Worm (Caenorhabditis elegans) whole organism, early embryonic: Measurements from ENCODE around the gene rha-2.

Experiments
- B0310.2 ChIP-seq: sonication (generic microtip); optimal IDR thresholded peaks from 2 replicates; lab custom pipeline; 2016; ENCODE audit warnings: mild to moderate bottlenecking, missing genetic modification characterization, missing compliant biosample characterization
- F13C5.2 ChIP-seq: sonication (generic microtip); optimal IDR thresholded peaks from 2 replicates; lab custom pipeline; 2017; ENCODE audit warnings: mild to moderate bottlenecking, missing genetic modification characterization, inconsistent platforms, missing compliant biosample characterization
- aly-1 ChIP-seq: sonication (generic microtip); optimal IDR thresholded peaks from 2 replicates; lab custom pipeline; 2016; ENCODE audit warnings: missing genetic modification characterization, missing compliant biosample characterization
- ama-1 ChIP-seq: fragments of 150-350 bp; optimal IDR thresholded peaks from 2 replicates; lab custom pipeline; 2014
- ceh-13 ChIP-seq: fragments of 200-800 bp; sonication (Bioruptor generic); optimal IDR thresholded peaks from 2 replicates; lab custom pipeline; 2018; ENCODE audit warnings: mild to moderate bottlenecking, missing genetic modification characterization, missing compliant biosample characterization
- ceh-36 ChIP-seq: sonication (generic microtip); optimal IDR thresholded peaks from 2 replicates; lab custom pipeline; 2016; ENCODE audit warnings: missing genetic modification characterization, inconsistent platforms, missing compliant biosample characterization
- flt-1 ChIP-seq: fragments of 200-800 bp; sonication (Bioruptor generic); IDR thresholded peaks from 2 replicates; pipeline ENCODE4 v1.3.6; 2022; ENCODE audit warnings: missing genetic modification characterization, missing compliant biosample characterization
- hmbx-1 ChIP-seq: sonication (generic microtip); optimal IDR thresholded peaks from 2 replicates; lab custom pipeline; 2016; ENCODE audit warnings: mild to moderate bottlenecking, missing genetic modification characterization, missing compliant biosample characterization
- hmg-4 ChIP-seq: fragments of 200-800 bp; sonication (Bioruptor generic); optimal IDR thresholded peaks from 2 replicates; lab custom pipeline; 2018; ENCODE audit warnings: mild to moderate bottlenecking, missing genetic modification characterization, missing compliant biosample characterization
- hnd-1 ChIP-seq: sonication (generic microtip); optimal IDR thresholded peaks from 2 replicates; lab custom pipeline; 2016; ENCODE audit warnings: missing genetic modification characterization, missing compliant biosample characterization
- pes-1 ChIP-seq: fragments of 200-800 bp; sonication (Bioruptor generic); IDR thresholded peaks from 2 replicates; pipeline ENCODE4 v1.3.6; 2022; ENCODE audit warnings: missing genetic modification reagents, missing genetic modification characterization, missing compliant biosample characterization
- scrt-1 ChIP-seq: fragments of 200-800 bp; sonication (Bioruptor generic); IDR thresholded peaks from 2 replicates; pipeline ENCODE4 v1.3.6; 2022; ENCODE audit warnings: missing genetic modification characterization, missing compliant biosample characterization
- sea-1 ChIP-seq: fragments of 200-800 bp; sonication (Bioruptor generic); conservative IDR thresholded peaks from 2 replicates; pipeline ENCODE4 v1.3.6; 2022; ENCODE audit warnings: missing genetic modification characterization, missing compliant biosample characterization
- tbx-11 ChIP-seq: fragments of 200-800 bp; sonication (Bioruptor generic); IDR thresholded peaks from 2 replicates; pipeline ENCODE4 v1.3.6; 2022; ENCODE audit warnings: missing genetic modification characterization, missing compliant biosample characterization
- tbx-37 ChIP-seq: fragments of 200-800 bp; sonication (Bioruptor generic); conservative IDR thresholded peaks from 2 replicates; pipeline ENCODE4 v1.3.6; 2022; ENCODE audit warnings: missing genetic modification reagents, missing genetic modification characterization, missing compliant biosample characterization
- tra-4 ChIP-seq: sonication (generic microtip); optimal IDR thresholded peaks from 2 replicates; lab custom pipeline; 2017; ENCODE audit warnings: missing genetic modification characterization, missing compliant biosample characterization

rha-2 gene

DNA sequence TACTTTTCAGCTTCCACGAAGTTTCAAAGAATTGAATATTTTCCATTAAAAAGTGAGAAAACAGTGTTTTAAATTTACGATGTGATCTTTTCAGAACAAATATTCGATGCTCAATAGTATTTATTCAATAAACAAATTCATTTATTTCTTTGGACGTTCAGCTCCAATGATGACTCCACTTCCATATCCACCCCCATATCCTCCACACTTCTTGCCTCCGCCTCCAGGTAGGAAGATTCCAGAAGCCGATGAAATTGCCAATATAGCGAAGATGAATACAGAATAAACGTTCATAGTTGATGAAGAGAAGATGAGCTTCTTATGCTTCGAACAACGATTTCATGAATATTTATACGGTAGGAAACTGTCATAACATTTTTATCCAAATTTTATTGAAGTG, 25.2 kb downstream of the rha-2 start, which contains the start of gene fip-3:
TSS of gene fip-3 (minus strand) at position 294 of the 400 bp plus-strand sequence.
- TF ChIP-seq ama-1 (lab: Kevin White, UChicago) (no peak), tbx-11 (GFP tag; lab: Robert Waterston, UW) (no peak), F13C5.2 (tag; lab: Kevin White, UChicago) (no peak), sea-1 (GFP tag; lab: Robert Waterston, UW) (no peak), hnd-1 (no peak)

DNA sequence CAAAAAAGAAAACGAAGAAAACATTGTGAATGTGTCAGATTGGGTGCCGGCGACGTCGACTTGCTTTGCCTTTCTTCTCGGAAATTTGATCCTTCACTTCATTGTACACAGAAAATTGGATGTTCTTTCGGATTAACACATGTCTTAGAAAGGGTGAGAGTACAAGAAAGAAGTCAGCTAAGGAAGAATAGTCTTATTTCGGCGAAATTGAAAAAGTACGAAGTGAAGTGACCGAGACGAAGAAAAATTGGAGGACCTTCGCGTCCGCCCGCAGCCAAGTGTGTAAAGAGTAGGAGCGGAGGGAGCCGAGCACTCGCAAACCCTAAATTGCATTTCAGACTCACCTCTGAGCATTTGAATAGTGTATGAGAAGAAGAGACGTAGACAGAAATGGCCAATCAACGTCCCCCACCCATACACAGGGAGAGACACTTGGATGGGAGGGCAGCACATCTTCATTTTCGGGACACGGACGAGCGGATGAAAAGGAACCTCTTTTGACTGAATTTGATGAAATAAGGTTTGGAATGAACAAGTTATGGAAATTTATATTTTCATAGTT, 25.7 kb downstream of the rha-2 start, which contains the start of gene glr-1:
TSS of gene glr-1 (minus strand) at position 51 of the 562 bp plus-strand sequence.
- no peak for TF ChIP-seq hnd-1
- no peak for TF ChIP-seq sea-1 (GFP tag; lab: Robert Waterston, UW)
- no peak for TF ChIP-seq aly-1 (tag; lab: Kevin White, UChicago)
- TF ChIP-seq hmbx-1 (tag; lab: Kevin White, UChicago) = no peak
- no peak for TF ChIP-seq flt-1 (GFP tag; lab: Robert Waterston, UW)
- no peak for TF ChIP-seq hmg-4
- no peak for TF ChIP-seq scrt-1
- no peak for TF ChIP-seq ceh-13 (GFP tag; lab: Kevin White, UChicago)
- no peak for TF ChIP-seq ama-1 (lab: Kevin White, UChicago)
- no peak for TF ChIP-seq tra-4 (tag; lab: Kevin White, UChicago)
- no peak for TF ChIP-seq B0310.2
- no peak for TF ChIP-seq F13C5.2 (tag; lab: Kevin White, UChicago)

DNA sequence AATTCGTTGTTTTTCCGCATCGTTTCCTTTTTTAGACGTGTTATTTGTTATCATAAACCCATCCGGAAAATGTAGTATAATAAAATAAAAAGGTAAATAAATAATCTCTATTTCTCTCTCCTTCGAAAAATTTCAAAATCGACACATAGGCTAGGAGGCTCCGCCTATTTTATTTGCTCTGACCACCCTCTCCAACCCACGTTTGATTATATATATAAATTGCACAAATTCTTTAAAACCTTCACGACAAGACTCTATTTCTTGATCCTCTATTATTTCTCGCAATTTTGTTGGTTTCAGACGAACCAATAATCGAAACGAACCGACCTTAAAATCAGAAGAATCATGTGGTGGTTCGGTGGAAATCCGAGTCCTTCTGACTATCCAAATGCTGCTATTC, 33.6 kb downstream of the rha-2 start, which contains the start of gene doxa-1:
TSS of gene doxa-1 (plus strand) at position 301 of the 400 bp plus-strand sequence.
- no peak for TF ChIP-seq sea-1 (GFP tag; lab: Robert Waterston, UW)
- TF ChIP-seq ceh-36 (tag; lab: Kevin White, UChicago) = no peak
- no peak for TF ChIP-seq ama-1 (lab: Kevin White, UChicago)
- TF ChIP-seq F13C5.2 (tag; lab: Kevin White, UChicago) = no peak
- no peak for TF ChIP-seq flt-1 (GFP tag; lab: Robert Waterston, UW)
- TF ChIP-seq hmg-4 = no peak

DNA sequence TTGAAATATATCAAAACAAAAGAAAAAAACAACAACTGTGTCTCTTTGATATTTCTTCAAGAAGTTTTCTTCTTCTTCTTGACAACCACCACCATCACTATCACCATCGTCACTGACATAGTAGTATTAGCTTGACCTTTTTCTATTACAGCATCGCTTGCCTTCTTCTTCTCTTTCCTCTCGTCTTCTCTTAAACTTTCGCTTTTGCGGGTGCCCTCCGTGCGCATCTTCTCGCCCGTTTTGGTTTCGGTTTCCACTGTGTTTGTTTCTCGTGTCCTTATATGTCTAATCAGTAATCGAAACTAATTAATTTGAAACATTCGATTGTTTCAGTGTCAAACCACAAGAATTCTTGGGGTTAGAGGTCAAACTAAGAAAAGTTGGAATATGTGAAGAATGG, 35.0 kb downstream of the rha-2 start:
- TF ChIP-seq B0310.2 = no peak

DNA sequence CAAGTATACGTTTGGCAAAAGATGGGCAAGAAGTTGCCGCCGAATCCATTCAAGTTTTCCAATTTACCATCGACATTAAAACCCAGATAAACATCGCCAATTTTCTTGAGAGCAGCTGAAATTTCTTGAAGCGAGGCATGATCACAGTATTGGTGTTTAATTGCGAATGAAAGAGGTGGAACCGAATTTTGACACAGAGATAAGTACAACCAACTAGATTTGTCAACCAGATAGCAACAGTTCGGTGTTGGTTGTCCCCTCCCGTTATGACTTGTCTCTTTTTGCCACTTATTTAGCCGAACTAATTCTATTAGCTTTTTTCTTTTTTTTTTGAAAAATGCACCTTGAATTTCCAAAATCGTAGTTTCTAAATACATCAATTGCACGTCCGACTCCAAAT, 36.0 kb downstream of the rha-2 start:
- no peak for TF ChIP-seq ama-1 (lab: Kevin White, UChicago)
- TF ChIP-seq aly-1 (tag; lab: Kevin White, UChicago) = no peak
- TF ChIP-seq F13C5.2 (tag; lab: Kevin White, UChicago) = no peak

DNA sequence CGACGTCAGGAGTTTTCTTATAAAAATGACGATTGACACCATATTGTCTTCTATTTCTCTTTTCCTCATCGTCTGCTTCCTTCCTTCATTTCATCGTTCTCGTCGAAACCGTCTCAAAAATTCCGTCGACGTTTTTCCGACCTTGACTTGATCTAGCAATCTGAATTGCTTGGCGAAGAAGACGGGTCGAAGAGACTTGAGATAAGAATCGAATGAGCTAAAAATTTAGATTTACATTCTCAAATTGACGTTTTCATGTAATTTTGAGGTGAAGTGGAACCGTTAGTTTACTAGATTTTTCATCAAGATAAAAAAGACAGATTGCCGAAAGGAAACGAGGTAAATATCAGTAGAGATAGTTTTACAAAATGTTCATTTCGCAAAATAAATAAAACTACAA, 36.8 kb downstream of the rha-2 start:
- TF ChIP-seq flt-1 (GFP tag; lab: Robert Waterston, UW) (no peak), ama-1 (lab: Kevin White, UChicago) (no peak), tbx-11 (GFP tag; lab: Robert Waterston, UW) (no peak)

DNA sequence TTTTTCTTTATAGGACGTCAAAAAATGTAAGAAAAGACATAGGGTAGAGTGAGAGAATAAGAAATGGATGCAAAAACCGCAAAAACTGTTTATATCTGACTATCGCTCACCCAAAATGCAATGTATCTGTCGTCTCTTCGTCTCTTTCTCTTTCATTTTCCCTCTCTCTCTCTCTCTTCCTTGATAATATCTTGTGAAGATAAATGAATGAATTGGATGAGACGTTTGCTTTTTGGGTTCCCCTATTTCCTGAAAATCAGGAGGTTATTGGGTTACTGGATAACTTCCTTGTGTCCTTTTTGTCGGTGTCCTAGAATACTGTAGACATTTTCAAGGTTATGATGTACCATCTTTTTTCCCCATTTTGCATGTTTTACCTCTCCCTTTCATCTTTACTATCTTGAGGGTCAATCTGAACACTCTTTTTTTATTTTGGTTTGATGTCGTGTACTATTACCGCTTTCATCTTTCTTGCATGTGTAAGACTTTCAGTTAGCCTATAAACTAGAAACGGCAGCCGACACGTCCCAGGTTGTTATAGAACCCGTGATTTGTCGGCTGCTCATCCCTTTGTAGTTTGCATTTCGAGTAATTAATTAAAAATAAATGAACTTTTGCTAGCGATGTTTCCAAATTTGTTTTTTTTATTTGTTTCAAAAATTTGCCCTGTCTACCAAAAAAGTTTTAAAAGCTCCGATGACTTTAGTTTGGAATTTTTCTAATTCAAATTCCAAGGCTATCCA, 38.8 kb downstream of the rha-2 start:
- TF ChIP-seq ceh-13 (GFP tag; lab: Kevin White, UChicago) (no peak), tbx-11 (GFP tag; lab: Robert Waterston, UW) (no peak), tra-4 (tag; lab: Kevin White, UChicago) (no peak), B0310.2 (no peak), ama-1 (lab: Kevin White, UChicago) (no peak), tbx-37 (no peak), hnd-1 (no peak), hmg-4 (no peak)

DNA sequence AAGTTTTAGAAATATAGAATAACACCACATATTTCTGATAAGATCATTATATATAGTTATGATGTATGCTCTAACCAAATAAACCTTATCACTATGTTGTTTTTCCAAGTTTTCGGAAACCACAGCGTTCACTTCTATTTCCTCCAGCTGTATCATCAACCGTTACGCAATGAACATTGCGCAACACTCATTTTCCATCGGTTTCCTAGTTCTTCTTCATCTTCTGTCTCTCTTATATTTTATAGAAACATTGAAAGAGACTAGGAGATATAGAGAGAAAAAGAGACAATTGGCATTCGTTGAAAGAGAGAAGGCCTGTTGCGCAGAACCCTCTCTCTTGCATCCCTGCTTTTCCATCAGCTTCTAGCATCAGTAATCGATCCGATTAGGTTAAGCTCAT, 40.1 kb downstream of the rha-2 start:
- TF ChIP-seq hmbx-1 (tag; lab: Kevin White, UChicago) = no peak
- TF ChIP-seq ceh-36 (tag; lab: Kevin White, UChicago) = no peak

DNA sequence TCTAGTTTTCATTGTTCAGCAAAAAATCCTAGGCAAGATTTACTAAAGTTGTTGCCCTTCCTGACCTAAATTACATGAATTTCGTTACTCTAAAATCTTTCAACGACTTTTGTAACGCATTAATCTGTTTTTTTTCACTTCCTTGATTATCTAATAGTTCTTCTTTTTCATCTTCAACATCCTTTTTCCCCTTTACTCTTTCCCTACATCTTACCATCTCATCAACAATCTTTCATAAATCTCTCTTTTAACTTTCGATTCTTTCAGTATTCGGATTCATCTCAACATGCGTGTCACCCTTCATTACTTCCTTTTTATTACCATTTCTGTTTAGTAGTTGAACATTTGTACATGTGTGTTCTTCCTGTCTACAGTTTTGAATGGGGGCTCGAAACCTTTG, 40.5 kb downstream of the rha-2 start:
- TF ChIP-seq tbx-11 (GFP tag; lab: Robert Waterston, UW) (no peak), ceh-36 (tag; lab: Kevin White, UChicago) (no peak), pes-1 (GFP tag; lab: Robert Waterston, UW) (no peak), aly-1 (tag; lab: Kevin White, UChicago) (no peak), tra-4 (tag; lab: Kevin White, UChicago) (no peak), hmg-4 (no peak), sea-1 (GFP tag; lab: Robert Waterston, UW) (no peak), flt-1 (GFP tag; lab: Robert Waterston, UW) (no peak), scrt-1 (no peak)
